Worm (Caenorhabditis elegans) whole organism, dauer: Measurements from ENCODE around the gene C33H5.16.

Experiments
- unc-62 ChIP-seq: sonication (generic microtip); optimal IDR thresholded peaks from 2 replicates; lab custom pipeline; 2017; ENCODE audit warnings: missing biosample characterization, missing genetic modification reagents, missing genetic modification characterization

C33H5.16 gene

DNA sequence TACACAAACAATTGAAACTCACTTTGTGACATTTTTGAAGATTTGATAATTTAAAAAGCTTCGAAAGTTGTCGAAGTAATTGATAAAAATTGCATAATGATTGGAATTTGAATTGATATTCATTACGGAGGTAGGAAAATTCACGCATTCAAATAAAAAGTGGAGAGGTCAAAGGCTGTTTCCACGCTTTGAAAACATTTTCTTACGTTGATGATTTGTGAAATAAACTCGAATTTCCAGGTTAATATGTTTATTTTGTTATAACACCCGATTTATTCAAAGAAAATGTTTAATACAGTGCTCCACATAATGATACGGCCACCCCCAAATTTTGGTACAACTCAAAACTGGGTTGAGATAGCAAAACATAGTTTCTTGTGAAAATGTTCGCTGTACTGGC is at the start of gene C33H5.16:
Gene C33H5.16, minus strand, starts transcription at position 101 of the 400 bp plus-strand sequence.
- TF ChIP-seq unc-62: no peak

DNA sequence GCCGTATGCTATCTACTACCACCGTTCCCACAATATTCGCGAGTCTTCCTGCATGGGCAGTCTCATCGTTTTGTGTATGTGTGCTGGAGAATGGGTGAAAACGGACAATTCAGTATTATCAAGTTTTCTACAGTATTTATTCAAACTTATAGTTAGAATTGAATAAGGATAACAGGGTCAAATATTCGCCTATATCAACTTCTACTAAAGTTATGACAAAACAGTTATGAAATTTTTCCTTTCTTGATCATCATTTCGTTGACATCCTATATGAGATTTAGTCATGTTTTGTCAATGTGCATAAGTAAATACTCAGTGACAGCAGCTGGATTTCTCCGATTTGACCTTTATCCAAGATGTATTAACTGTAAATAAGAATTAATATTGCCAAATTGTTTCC is 48.1 kb upstream of the C33H5.16 start:
- no peak for TF ChIP-seq unc-62

DNA sequence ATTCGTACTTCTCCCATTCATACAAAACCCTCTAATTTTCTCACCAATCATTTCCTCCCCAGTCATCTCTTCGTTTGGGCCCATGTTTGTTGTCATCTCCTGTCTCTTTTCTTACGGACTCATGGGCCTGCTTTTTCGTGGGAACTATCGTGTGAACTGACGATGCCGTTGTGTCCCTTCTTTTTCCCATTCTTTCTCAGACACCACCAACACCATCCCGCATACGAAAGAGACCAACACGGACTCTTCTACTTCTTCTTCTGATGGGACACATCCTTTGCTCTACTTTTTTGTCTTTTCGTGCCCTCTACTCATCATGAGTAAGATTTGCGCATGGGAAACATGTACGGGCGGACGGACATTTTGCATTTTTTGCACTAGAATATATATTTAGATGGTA is 47.2 kb upstream of the C33H5.16 start:
- TF ChIP-seq unc-62: no peak

DNA sequence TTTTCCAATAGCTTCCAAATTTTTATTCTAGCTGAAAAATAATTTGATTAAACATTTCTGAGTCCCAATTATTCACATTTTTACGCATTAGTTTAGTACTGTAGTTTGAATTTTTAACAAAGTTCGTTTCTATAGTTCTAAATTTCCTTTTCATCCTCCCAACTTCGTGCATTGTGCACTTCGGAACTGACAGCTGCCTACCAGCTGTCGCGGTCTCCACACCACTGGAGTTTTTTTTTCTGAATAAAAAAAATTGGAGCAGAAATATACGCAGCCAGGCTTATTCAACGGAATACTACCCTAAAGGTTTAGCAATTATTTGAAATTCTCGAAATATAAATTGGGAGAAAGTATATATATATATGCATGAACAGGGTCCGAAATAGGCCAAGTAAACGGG is 46.1 kb upstream of the C33H5.16 start:
- no peak for TF ChIP-seq unc-62

DNA sequence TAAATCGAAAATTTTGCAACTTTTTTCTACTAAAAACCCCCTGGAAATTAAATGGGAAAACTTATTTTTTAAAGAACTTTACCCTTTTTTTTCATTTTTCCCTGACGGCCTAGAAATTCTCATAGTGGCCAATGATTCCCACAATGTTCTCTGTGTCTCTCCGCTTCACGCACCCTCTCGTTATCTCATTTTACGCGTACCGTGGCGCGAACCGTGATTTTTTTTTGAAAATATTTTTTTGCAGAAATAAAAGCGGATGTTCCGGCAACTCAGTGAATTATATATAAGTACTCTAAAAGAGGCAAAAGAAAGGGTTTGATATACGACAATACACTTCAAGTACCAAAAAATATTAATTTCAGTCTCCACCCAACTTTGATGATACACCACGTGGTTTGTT is 43.2 kb upstream of the C33H5.16 start, which contains the start of gene C06A6.2:
Gene C06A6.2, plus strand, starts transcription at position 237 of the 400 bp plus-strand sequence.
- no peak for TF ChIP-seq unc-62

DNA sequence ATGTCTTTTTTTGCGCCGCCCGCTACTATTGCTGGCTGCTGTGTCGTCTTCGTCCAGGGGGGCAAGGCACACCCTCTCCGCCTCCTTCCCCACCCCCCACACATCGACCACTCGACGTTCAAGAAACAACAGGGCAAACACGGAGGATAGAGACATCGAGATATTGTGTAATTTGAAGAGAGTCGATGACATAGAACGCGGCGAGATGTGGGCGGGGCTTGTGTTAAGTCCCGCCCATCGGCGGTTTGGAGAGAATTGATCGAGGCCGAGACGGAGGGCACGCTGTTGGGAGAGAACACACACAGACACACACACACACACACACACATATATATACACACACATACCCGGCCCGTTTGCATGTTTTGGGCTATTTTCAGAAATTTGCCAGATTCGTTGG is 42.4 kb upstream of the C33H5.16 start:
- TF ChIP-seq unc-62: no peak

DNA sequence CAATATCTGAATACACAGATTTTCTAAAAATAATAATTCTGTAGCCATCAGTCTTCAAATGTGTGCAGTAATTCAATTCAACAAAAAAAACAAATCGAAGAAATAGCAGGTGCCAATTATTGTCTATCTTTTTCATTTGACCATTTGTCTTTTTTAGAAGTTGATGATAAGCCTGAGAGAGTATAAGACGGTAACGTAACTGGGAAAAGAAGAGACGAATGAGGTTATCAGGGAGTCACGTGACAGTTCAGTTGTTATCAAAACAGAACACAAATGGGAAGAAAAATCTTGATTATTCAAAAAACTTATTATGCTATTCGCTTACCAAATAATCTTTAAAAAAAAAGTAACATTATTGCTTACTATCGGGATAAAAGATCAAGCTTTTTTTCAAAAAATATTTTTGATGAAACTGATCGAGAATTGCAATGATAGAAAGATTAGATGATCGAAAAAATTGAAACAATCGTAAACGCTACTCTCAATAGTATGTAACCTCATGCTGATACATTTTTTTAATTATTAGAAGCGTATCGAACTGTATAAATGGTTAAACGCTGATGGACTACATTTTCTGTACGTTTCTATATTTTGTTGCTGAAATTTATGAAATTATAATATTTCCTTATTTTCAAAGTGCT is 41.3 kb upstream of the C33H5.16 start:
- TF ChIP-seq unc-62: no peak

DNA sequence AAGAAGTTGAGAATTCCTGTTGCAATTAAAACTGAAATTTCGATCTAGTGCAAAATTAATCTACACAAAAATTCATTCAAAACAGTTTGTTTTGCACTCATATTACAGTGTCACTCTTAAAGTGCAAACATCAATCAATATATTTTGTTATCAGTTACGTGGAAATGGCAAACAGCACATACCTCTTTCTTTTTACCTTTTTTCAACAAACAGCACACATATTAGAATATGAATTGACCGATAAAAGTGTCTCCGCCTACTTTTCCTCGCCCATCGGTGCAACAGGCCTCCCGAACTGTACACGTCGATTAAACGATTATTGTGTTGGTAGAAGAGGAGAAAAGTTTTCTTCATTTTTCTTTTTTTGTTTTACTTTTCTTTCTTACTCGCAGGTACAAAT is 38.1 kb upstream of the C33H5.16 start:
- TF ChIP-seq unc-62: no peak

DNA sequence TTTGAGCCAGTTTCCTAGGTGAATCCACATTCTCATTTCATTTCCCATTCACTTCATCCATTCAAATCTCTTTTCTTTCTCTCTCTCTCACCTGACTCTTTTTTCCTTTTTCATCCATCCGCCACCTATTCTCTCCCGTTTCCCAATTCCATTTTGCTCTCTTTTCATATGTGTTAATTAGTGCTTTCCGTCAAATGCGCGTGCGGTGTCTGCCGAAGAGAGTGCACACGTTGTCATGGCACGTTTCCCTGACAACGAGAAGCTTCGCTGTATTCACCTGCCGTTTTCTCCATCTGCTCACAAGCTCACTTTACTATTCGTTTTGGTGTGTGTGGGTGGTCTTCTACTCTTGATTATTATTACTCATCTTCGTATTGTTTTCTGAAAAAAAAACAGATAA is 36.8 kb upstream of the C33H5.16 start:
- TF ChIP-seq unc-62: no peak

DNA sequence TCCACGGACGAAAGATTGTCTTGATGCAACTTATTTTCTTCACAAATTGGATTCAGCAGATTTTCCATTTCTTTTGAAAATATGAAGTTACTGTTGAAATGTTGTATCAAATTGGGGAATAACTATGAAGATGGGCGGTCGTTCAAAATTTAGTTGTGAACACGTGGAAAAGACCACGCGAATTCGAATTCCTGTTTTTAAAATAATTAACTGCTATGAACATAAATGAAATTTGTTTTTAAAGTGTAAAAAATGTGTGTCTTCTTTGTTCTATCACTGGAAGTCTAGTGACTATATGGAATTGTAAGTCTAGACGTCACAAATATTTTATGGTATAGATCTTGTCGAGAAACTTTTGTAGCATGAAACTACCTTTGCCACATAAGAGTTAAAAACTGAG is 35.3 kb upstream of the C33H5.16 start, which contains the start of gene C06A6.7:
Gene C06A6.7, minus strand, starts transcription at position 101 of the 400 bp plus-strand sequence.
- no peak for TF ChIP-seq unc-62

DNA sequence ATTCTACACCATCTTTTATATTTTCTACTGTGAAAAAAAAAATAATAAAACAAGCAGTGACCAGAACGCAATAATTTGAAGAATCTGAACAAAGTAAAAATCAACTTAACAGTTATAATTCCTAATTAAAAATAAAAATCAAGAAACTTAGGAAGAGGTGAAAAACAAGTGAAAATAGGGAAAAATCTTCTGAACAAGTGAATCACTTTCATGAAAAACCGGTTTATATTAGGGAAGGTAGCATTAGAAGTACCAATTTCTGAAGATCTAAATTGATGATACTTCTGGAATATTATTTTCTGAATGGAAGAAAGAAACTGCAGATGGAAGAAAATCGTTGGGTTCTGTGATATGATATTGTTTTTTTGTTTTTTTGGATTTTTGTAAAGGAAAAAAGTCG is 33.3 kb upstream of the C33H5.16 start:
- no peak for TF ChIP-seq unc-62

DNA sequence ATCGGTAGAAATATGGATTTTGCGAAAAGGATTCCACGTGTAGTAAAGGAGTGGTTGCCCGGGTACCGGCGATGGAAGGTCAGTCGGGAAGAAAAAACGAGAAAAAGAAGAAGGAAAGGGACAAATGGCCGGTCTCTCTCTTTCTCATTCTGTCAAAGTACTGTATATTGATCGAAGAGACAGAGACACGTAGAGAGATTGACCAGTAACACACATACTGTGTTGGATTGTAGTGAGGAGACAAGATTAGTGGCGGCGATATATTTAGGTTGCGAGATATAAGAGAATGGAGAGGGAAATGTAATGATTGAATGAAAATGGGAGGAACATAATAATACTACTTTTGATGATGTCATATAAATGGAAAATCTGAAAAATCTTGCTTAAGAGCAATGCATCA is 32.9 kb upstream of the C33H5.16 start:
- TF ChIP-seq unc-62: no peak

DNA sequence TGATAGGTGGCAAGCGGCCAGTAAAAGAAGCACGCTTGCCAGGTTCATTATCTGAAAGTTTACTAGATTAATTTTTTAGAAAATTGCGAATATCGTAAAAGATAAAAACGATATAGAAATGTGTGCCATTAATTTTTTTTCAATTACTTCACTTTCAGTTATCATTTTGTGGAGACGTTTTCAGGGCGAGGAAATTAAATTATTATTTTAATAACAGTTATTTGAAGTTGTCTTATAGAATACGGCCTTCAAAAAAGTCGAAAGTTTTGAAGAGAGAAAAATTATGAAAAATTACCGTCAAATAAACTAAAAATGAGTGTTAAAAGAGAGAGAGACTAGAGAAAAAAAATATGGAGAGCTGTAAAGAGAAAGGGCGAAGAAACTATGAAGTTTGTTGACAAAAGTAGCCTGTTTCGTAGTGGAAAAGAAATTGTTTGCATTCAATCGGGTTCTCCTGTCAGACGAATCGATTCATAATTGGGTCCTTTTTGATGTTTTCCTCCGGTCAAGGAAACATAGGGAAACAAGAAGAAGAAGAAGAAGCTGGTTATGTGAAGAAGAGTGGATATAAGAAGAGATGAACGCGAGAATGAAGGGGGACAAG is 31.6 kb upstream of the C33H5.16 start, which contains the start of gene erp-44.2:
Gene erp-44.2, minus strand, starts transcription at position 51 of the 604 bp plus-strand sequence.
- no peak for TF ChIP-seq unc-62

DNA sequence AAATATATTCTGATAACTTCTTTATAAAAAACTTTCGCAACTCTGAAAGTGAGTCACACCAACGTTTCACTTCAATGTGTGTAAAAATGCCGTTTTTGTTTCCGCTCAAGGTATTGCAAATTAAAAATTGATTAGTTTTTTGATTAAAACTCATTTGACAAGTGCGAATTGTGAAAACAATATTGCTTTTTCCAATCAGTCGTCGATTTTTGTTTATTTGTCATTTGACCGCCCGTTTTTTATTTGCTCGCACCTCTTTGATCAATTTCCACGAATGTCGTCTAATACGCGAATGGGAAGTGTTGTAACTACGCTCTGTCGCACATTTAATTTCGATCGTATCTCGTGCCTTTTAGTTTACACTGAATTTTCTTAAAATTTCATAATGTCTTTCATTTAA is 27.0 kb upstream of the C33H5.16 start, which contains the start of gene mvb-12:
Gene mvb-12, plus strand, starts transcription at position 375 of the 400 bp plus-strand sequence.
- TF ChIP-seq unc-62: no peak

DNA sequence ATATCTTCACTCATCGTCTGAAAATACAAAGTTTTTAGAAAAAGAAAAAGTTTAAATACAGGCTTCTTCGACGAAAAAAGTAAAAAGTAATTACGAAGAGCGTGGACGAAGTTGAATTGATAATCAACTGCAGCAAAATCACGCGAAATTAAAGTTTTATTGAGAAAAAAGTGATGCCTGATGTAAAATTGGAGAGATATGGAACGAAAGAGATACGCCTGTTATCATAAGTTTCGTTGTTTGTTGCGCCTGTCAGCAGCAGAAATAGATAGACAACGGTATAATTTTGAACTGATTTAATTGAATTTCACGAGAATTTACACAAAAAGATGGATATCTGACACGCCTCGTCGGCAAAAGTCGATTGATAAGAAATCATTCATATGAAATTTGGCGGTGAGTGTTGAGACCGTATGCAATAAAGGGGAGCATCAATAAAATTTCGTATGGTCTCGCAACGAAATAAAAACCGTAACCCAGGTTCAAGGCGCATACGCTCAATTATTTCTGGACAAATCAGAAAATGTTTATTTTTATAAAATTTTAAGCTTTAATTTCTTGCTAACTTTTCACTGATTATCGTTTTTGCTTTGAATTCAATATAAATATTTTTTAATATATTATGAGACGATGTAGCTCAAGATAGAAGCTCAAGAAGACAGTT is 26.3 kb upstream of the C33H5.16 start, which contains the start of gene C06A6.4:
Gene C06A6.4, minus strand, starts transcription at position 24 of the 664 bp plus-strand sequence.
- TF ChIP-seq unc-62: no peak

DNA sequence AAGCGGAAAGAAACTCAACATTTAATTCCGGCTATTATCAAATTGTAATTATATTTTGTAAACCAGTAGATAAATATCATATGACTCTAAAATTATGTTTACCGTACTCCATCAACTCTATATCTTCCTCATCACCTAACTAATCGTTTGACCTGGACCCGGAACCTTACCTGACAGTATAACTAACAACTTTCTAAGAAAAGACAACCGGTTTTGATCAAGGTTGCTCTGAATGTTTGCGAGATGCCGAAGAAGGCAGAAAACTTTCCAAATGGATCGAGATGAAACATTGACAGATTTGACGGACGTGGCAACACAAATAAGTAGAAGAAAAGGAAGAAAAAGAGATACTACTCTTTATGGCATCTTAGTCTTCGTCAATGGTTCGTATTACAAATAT is 21.5 kb upstream of the C33H5.16 start:
- TF ChIP-seq unc-62: no peak

DNA sequence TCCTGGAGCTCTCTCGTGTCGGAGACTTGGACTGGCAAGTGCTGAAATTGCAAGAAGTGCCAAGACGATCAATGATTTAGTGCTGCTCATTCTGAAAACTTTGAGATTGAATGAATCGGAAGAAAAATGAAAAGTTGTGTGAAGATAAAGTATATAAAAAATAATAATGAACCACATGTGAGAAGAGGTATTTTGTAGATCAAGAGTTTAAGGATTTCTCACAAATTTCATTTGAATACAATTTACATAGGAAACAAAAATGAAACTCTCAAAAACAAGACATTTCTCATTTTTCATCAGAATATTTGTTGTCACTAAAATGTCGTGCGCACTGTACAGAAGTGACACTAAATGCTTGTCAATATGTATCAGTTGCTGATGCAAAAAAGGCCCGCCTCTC is 19.4 kb upstream of the C33H5.16 start, which contains the start of gene T14A8.2:
Gene T14A8.2, minus strand, starts transcription at position 101 of the 400 bp plus-strand sequence.
- TF ChIP-seq unc-62: no peak

DNA sequence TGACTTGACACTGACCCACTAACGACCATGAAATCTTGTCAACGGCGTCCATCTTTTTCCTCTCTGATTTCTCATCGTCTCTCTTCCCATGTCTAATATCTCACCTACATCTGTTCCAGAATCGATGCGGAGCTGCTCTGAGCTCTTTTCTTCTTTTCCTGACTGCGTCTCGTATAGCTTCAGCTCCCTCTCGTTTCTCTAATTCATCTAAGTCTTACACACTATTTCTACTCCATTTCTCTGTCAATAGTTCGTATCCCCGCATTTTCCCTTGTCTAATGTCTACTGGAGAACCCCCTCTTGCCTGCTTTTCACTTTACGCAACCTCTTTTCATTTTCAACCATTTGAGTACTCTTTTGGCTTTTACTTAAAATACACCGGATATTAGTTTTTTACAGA is 14.7 kb upstream of the C33H5.16 start, which contains the start of gene ric-3:
Gene ric-3, plus strand, starts transcription at position 400 of the 400 bp plus-strand sequence.
- no peak for TF ChIP-seq unc-62
